Worm (Caenorhabditis elegans) whole organism, early embryonic: ENCODE data around the gene Y54G2A.48.
"Not testable (repeated sequence)": the region's sequence is repeated elsewhere in the genome, so short reads cannot be mapped to it uniquely, and the experiment has no call there.

ENCODE experiments used
- B0310.2 ChIP-seq: sonication (generic microtip); optimal IDR thresholded peaks from 2 replicates; lab custom pipeline; 2016; ENCODE audit warnings: mild to moderate bottlenecking, missing genetic modification characterization, missing compliant biosample characterization
- F13C5.2 ChIP-seq: sonication (generic microtip); optimal IDR thresholded peaks from 2 replicates; lab custom pipeline; 2017; ENCODE audit warnings: mild to moderate bottlenecking, missing genetic modification characterization, inconsistent platforms, missing compliant biosample characterization
- aly-1 ChIP-seq: sonication (generic microtip); optimal IDR thresholded peaks from 2 replicates; lab custom pipeline; 2016; ENCODE audit warnings: missing genetic modification characterization, missing compliant biosample characterization
- ama-1 ChIP-seq: fragments of 150-350 bp; optimal IDR thresholded peaks from 2 replicates; lab custom pipeline; 2014
- ceh-13 ChIP-seq: fragments of 200-800 bp; sonication (Bioruptor generic); optimal IDR thresholded peaks from 2 replicates; lab custom pipeline; 2018; ENCODE audit warnings: mild to moderate bottlenecking, missing genetic modification characterization, missing compliant biosample characterization
- ceh-36 ChIP-seq: sonication (generic microtip); optimal IDR thresholded peaks from 2 replicates; lab custom pipeline; 2016; ENCODE audit warnings: missing genetic modification characterization, inconsistent platforms, missing compliant biosample characterization
- ets-7 ChIP-seq: sonication (generic microtip); optimal IDR thresholded peaks from 2 replicates; lab custom pipeline; 2016; ENCODE audit warnings: missing genotype, missing genetic modification characterization, missing compliant biosample characterization
- flt-1 ChIP-seq: fragments of 200-800 bp; sonication (Bioruptor generic); IDR thresholded peaks from 2 replicates; pipeline ENCODE4 v1.3.6; 2022; ENCODE audit warnings: missing genetic modification characterization, missing compliant biosample characterization
- hmbx-1 ChIP-seq: sonication (generic microtip); optimal IDR thresholded peaks from 2 replicates; lab custom pipeline; 2016; ENCODE audit warnings: mild to moderate bottlenecking, missing genetic modification characterization, missing compliant biosample characterization
- hmg-4 ChIP-seq: fragments of 200-800 bp; sonication (Bioruptor generic); optimal IDR thresholded peaks from 2 replicates; lab custom pipeline; 2018; ENCODE audit warnings: mild to moderate bottlenecking, missing genetic modification characterization, missing compliant biosample characterization
- hnd-1 ChIP-seq: sonication (generic microtip); optimal IDR thresholded peaks from 2 replicates; lab custom pipeline; 2016; ENCODE audit warnings: missing genetic modification characterization, missing compliant biosample characterization
- pes-1 ChIP-seq: fragments of 200-800 bp; sonication (Bioruptor generic); IDR thresholded peaks from 2 replicates; pipeline ENCODE4 v1.3.6; 2022; ENCODE audit warnings: missing genetic modification reagents, missing genetic modification characterization, missing compliant biosample characterization
- scrt-1 ChIP-seq: fragments of 200-800 bp; sonication (Bioruptor generic); IDR thresholded peaks from 2 replicates; pipeline ENCODE4 v1.3.6; 2022; ENCODE audit warnings: missing genetic modification characterization, missing compliant biosample characterization
- sea-1 ChIP-seq: fragments of 200-800 bp; sonication (Bioruptor generic); conservative IDR thresholded peaks from 2 replicates; pipeline ENCODE4 v1.3.6; 2022; ENCODE audit warnings: missing genetic modification characterization, missing compliant biosample characterization
- tbx-11 ChIP-seq: fragments of 200-800 bp; sonication (Bioruptor generic); IDR thresholded peaks from 2 replicates; pipeline ENCODE4 v1.3.6; 2022; ENCODE audit warnings: missing genetic modification characterization, missing compliant biosample characterization
- tbx-37 ChIP-seq: fragments of 200-800 bp; sonication (Bioruptor generic); conservative IDR thresholded peaks from 2 replicates; pipeline ENCODE4 v1.3.6; 2022; ENCODE audit warnings: missing genetic modification reagents, missing genetic modification characterization, missing compliant biosample characterization
- tra-4 ChIP-seq: sonication (generic microtip); optimal IDR thresholded peaks from 2 replicates; lab custom pipeline; 2017; ENCODE audit warnings: missing genetic modification characterization, missing compliant biosample characterization

Gene Y54G2A.48

DNA sequence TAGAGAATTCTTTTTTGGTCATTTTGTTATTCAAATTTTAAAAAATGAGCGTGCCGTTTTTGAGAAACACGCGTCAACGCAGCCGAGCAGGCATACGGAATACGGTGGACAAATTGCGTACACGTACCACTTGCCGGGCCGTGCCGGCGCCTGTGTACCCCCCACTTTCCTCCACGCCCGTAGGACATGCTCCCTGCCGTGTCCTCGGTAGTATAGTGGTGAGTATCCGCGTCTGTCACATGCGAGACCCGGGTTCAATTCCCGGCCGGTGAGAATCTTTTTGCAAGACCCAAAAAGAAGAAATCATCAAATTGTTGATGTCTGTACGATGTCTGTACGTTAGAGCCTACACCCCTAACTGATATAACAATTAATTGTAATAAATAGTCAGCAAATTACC lies 24.3 kb downstream of the Y54G2A.48 start:
- TF ChIP-seq aly-1 (no peak), pes-1 (GFP tag; lab: Robert Waterston, UW) (0 out of 2 replicates have a peak, but pooled peaks have one; percentile 22), hmg-4 (GFP tag; lab: Kevin White, UChicago) (no peak), tbx-37 (GFP tag; lab: Robert Waterston, UW) (no peak), ets-7 (tag; lab: Kevin White, UChicago) (no peak), flt-1 (0 out of 2 replicates have a peak, but pooled peaks have one; percentile 27), hnd-1 (tag; lab: Kevin White, UChicago) (no peak), scrt-1 (GFP tag; lab: Robert Waterston, UW) (peak; percentile 42; the same call in 1 of the 2 replicates), sea-1 (GFP tag; lab: Robert Waterston, UW) (no peak)

DNA sequence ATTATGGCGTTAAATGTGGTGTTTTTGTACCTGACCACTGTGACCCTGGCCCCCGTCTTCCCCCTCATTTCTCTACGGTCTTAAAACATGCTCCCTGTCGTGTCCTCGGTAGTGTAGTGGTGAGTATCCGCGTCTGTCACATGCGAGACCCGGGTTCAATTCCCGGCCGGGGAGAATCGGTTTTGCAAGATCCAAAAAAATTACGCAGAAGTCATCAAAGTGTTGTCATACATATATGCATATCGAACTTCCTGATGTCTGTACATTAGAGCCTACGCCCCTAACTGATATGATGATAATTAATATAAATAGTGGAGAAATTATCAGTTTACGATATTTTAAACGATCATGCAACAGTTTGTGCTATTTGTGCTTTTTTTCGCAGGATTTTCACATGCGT lies 27.0 kb downstream of the Y54G2A.48 start, which contains the start of gene Y54G2A.45:
TSS of gene Y54G2A.45 (plus strand) at position 333 of the 400 bp plus-strand sequence.
- TF ChIP-seq F13C5.2 (tag; lab: Kevin White, UChicago) = no peak
- peak; percentile 81 for TF ChIP-seq tbx-11 (GFP tag; lab: Robert Waterston, UW)
- peak; percentile 82 for TF ChIP-seq scrt-1 (GFP tag; lab: Robert Waterston, UW)
- peak; percentile 85 for TF ChIP-seq flt-1
- peak; percentile 30 for TF ChIP-seq tra-4
- TF ChIP-seq aly-1 = peak; percentile 65
- TF ChIP-seq hmbx-1 (tag; lab: Kevin White, UChicago) = peak; percentile 49
- TF ChIP-seq sea-1 (GFP tag; lab: Robert Waterston, UW) = peak; percentile 88
- peak; percentile 81 for TF ChIP-seq B0310.2 (tag; lab: Kevin White, UChicago)
- TF ChIP-seq ceh-36 (tag; lab: Kevin White, UChicago) = peak; percentile 67
- TF ChIP-seq ama-1 = no peak
- TF ChIP-seq tbx-37 (GFP tag; lab: Robert Waterston, UW) = peak; percentile 64; the same call in 1 of the 2 replicates
- peak; percentile 37 for TF ChIP-seq ets-7 (tag; lab: Kevin White, UChicago)
- peak; percentile 80 for TF ChIP-seq ceh-13 (GFP tag; lab: Kevin White, UChicago)
- peak; percentile 87 for TF ChIP-seq hmg-4 (GFP tag; lab: Kevin White, UChicago)
- peak; percentile 88 for TF ChIP-seq pes-1 (GFP tag; lab: Robert Waterston, UW)
- TF ChIP-seq hnd-1 (tag; lab: Kevin White, UChicago) = peak; percentile 69

DNA sequence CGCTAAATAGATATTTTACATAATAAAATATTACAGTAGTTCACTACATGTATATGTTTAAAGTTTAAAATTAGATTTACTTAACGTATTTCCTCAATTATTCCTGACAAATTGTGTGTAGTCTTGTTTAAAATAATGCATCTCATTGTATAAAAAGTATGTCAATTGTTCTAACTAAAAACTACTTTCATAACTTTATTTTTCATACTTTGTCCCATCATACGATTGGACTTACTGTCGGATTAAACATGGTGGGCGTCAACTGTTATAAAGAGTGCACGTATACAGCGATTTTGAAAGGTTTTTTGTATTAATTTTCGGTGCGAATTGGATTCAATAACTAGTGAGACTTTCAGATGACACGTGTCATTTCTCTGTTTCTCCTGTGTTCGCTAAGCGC lies 28.8 kb downstream of the Y54G2A.48 start, which contains the start of gene Y54G2A.32:
TSS of gene Y54G2A.32 (plus strand) at position 301 of the 400 bp plus-strand sequence.
- no peak for TF ChIP-seq ceh-36 (tag; lab: Kevin White, UChicago)
- no peak for TF ChIP-seq hmg-4 (GFP tag; lab: Kevin White, UChicago)
- no peak for TF ChIP-seq pes-1 (GFP tag; lab: Robert Waterston, UW)
- no peak for TF ChIP-seq scrt-1 (GFP tag; lab: Robert Waterston, UW)
- TF ChIP-seq flt-1 = no peak
- TF ChIP-seq F13C5.2 (tag; lab: Kevin White, UChicago) = no peak
- TF ChIP-seq hmbx-1 (tag; lab: Kevin White, UChicago) = no peak
- TF ChIP-seq hnd-1 (tag; lab: Kevin White, UChicago) = no peak
- no peak for TF ChIP-seq B0310.2 (tag; lab: Kevin White, UChicago)
- TF ChIP-seq tbx-37 (GFP tag; lab: Robert Waterston, UW) = no peak
- no peak for TF ChIP-seq ceh-13 (GFP tag; lab: Kevin White, UChicago)
- TF ChIP-seq ama-1 = no peak

DNA sequence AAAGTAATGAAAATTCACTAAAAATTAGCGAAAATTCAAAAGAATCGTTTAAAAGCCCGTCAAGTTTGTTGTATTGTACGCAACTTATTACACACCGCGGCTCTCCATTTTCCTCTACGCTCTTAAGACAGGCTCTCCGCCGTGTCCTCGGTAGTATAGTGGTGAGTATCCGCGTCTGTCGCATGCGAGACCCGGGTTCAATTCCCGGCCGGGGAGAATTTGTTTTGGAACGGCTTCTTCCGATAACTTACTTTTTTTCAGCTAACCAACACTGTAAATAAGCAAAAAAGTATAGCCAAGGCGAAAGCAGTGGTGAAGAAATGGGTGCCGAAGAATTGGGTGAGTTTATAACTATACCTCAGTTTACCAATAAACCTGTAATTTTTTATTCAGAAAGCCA lies 30.3 kb downstream of the Y54G2A.48 start:
- TF ChIP-seq pes-1 (GFP tag; lab: Robert Waterston, UW) = peak; percentile 72
- no peak for TF ChIP-seq F13C5.2 (tag; lab: Kevin White, UChicago)
- TF ChIP-seq hmg-4 (GFP tag; lab: Kevin White, UChicago) = peak; percentile 46
- peak; percentile 50 for TF ChIP-seq ceh-36 (tag; lab: Kevin White, UChicago)
- peak; percentile 78 for TF ChIP-seq scrt-1 (GFP tag; lab: Robert Waterston, UW)
- TF ChIP-seq sea-1 (GFP tag; lab: Robert Waterston, UW) = 0 out of 2 replicates have a peak, but pooled peaks have one; percentile 40
- TF ChIP-seq hnd-1 (tag; lab: Kevin White, UChicago) = peak; percentile 14
- TF ChIP-seq ama-1 = no peak
- no peak for TF ChIP-seq tra-4
- peak; percentile 38; the same call in 1 of the 2 replicates for TF ChIP-seq tbx-37 (GFP tag; lab: Robert Waterston, UW)
- peak; percentile 22 for TF ChIP-seq B0310.2 (tag; lab: Kevin White, UChicago)
- no peak for TF ChIP-seq ets-7 (tag; lab: Kevin White, UChicago)
- 0 out of 2 replicates have a peak, but pooled peaks have one; percentile 53 for TF ChIP-seq tbx-11 (GFP tag; lab: Robert Waterston, UW)
- TF ChIP-seq aly-1 = peak; percentile 5
- peak; percentile 37 for TF ChIP-seq ceh-13 (GFP tag; lab: Kevin White, UChicago)
- no peak for TF ChIP-seq hmbx-1 (tag; lab: Kevin White, UChicago)
- TF ChIP-seq flt-1 = peak; percentile 70

DNA sequence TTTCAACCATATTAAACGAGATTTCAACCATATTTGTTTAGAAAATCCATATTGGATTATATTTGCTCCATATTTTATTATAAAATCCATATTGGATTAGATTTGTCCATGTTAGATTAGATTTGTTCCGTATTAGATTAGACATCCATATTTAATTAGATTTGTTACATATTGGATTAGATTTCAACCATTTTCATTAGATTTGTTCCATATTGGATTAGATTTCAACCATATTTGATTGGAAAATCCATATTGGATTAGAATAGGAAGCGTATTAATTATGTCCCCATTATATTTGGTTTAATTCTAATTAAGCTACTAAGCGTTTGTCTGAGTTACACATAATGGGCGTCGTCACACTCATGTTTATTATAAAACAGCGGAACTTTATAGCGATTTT lies 30.9 kb downstream of the Y54G2A.48 start, which contains the start of gene Y54G2A.44:
TSS of gene Y54G2A.44 (plus strand) at position 301 of the 400 bp plus-strand sequence.
- not testable (repeated sequence) for TF ChIP-seq ets-7 (tag; lab: Kevin White, UChicago); flt-1; aly-1

DNA sequence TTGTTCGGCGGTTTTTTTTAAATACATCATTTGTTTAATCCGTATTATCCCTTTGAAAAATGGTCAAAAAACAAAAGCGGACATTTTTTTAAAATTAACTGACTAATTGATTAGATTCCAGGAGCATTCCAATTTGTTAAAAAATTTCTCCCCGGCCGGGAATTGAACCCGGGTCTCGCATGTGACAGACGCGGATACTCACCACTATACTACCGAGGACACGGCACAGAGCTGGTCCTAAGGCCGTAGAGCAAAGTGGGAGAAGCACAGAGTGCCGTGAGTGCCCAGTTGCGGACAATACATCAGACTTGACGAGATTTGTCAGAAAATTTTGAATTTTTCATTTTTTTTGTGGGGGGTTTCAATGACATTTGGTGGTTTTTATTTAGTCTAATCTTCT lies 31.5 kb downstream of the Y54G2A.48 start:
- TF ChIP-seq hnd-1 (tag; lab: Kevin White, UChicago) (no peak), tbx-37 (GFP tag; lab: Robert Waterston, UW) (no peak), pes-1 (GFP tag; lab: Robert Waterston, UW) (peak; percentile 54; the same call in 1 of the 2 replicates), scrt-1 (GFP tag; lab: Robert Waterston, UW) (peak; percentile 38; the same call in 1 of the 2 replicates), flt-1 (0 out of 2 replicates have a peak, but pooled peaks have one; percentile 13)

DNA sequence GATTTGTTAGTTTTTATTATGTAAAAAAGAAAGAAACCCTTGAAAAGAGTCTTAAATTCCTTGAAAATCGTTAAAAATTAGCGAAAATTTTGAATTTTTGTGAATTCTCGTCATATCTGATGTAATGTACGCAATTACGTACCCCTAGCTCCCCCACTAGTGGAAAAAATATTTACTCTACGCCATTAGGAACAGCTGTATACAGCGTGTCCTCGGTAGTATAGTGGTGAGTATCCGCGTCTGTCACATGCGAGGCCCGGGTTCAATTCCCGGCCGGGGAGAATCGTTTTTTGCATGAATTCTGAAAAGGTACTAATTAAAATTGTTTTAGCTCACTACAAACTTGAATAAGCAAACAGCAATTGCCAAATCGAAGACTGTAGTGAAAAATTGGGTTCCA lies 32.6 kb downstream of the Y54G2A.48 start:
- no peak for TF ChIP-seq F13C5.2 (tag; lab: Kevin White, UChicago)
- no peak for TF ChIP-seq ceh-36 (tag; lab: Kevin White, UChicago)
- no peak for TF ChIP-seq B0310.2 (tag; lab: Kevin White, UChicago)
- TF ChIP-seq ama-1 = no peak
- TF ChIP-seq ets-7 (tag; lab: Kevin White, UChicago) = no peak
